Fruit fly (Drosophila melanogaster) whole organism, wandering third instar larva: ENCODE results near the gene siz.

Experiments
- Hr83 ChIP-seq: fragments of 200-300 bp; sonication (Bioruptor generic); optimal IDR thresholded peaks from 2 replicates; lab custom pipeline; 2016; ENCODE audit warnings: missing biosample characterization, mild to moderate bottlenecking, missing genetic modification characterization, moderate library complexity; ENCODE audit not compliant: poor library complexity, severe bottlenecking
- OdsH ChIP-seq: fragments of 200-800 bp; sonication (Bioruptor generic); optimal IDR thresholded peaks from 2 replicates; lab custom pipeline; 2016; ENCODE audit warnings: missing biosample characterization, mild to moderate bottlenecking, missing genetic modification characterization

DNA sequence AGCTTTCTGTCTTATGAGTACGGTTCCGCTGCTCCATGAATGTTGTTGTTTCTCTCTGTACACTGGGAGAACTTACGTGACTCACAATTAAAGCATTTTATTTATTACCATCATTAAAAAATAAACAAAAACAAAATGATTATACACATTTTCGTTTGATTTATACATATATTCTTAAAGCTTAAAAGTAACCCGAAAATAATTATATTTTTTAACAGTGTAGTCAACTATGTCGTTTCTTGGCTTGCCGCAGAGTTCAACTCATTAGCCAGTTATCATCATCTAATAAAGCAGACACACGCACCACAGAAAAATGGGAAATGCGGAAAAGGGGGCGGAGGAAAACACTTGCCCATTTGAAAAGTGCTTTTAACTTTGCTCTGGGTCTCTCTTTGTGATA, 3.1 kb downstream of the siz start:
- TF ChIP-seq OdsH (GFP tag; lab: Kevin White, UChicago), result peak; percentile 60
- TF ChIP-seq Hr83 (GFP tag; lab: Kevin White, UChicago), result no peak
